Fruit fly (Drosophila melanogaster) whole organism, adult: Measurements from ENCODE around the gene salr.

Experiments
- CG12768 ChIP-seq: fragments of 200-800 bp; sonication (Bioruptor generic); optimal IDR thresholded peaks from 2 replicates; lab custom pipeline; 2017; ENCODE audit warnings: missing biosample characterization, missing genetic modification characterization, mild to moderate bottlenecking, moderate library complexity, missing genetic modification reagents
- CG5204 ChIP-seq: fragments of 200-800 bp; sonication (Bioruptor generic); optimal IDR thresholded peaks from 2 replicates; lab custom pipeline; 2016; ENCODE audit warnings: missing biosample characterization, missing genetic modification characterization
- CG7045 ChIP-seq: fragments of 200-800 bp; sonication (Bioruptor generic); optimal IDR thresholded peaks from 2 replicates; lab custom pipeline; 2017; ENCODE audit warnings: missing biosample characterization, mild to moderate bottlenecking, missing genetic modification characterization
- Clk ChIP-seq: fragments of 200-800 bp; sonication (Bioruptor generic); optimal IDR thresholded peaks from 2 replicates; lab custom pipeline; 2017; ENCODE audit warnings: missing biosample characterization, missing genetic modification characterization
- Crg-1 ChIP-seq: fragments of 200-800 bp; sonication (Bioruptor generic); optimal IDR thresholded peaks from 2 replicates; lab custom pipeline; 2016; ENCODE audit warnings: missing biosample characterization, missing genetic modification characterization
- Hr96 ChIP-seq: fragments of 200-800 bp; sonication (Bioruptor generic); optimal IDR thresholded peaks from 2 replicates; lab custom pipeline; 2016; ENCODE audit warnings: missing biosample characterization, missing genetic modification characterization
- Mnt ChIP-seq: fragments of 200-800 bp; sonication (Bioruptor generic); optimal IDR thresholded peaks from 2 replicates; lab custom pipeline; 2016; ENCODE audit warnings: missing biosample characterization, mild to moderate bottlenecking, missing genetic modification characterization
- bab1 ChIP-seq: fragments of 200-800 bp; sonication (Bioruptor generic); optimal IDR thresholded peaks from 3 replicates; lab custom pipeline; 2019; ENCODE audit warnings: missing biosample characterization, mild to moderate bottlenecking, missing genetic modification characterization, moderate library complexity
- cic ChIP-seq: fragments of 200-800 bp; sonication (Bioruptor generic); optimal IDR thresholded peaks from 2 replicates; lab custom pipeline; 2017; ENCODE audit warnings: missing biosample characterization, mild to moderate bottlenecking, missing genetic modification characterization, moderate library complexity
- ovo ChIP-seq: fragments of 200-800 bp; sonication (Bioruptor generic); optimal IDR thresholded peaks from 2 replicates; lab custom pipeline; 2016; ENCODE audit warnings: missing biosample characterization, missing genetic modification characterization
- pad ChIP-seq: fragments of 200-800 bp; sonication (Bioruptor generic); optimal IDR thresholded peaks from 3 replicates; lab custom pipeline; 2017; ENCODE audit warnings: missing biosample characterization, missing genetic modification characterization, mild to moderate bottlenecking, moderate library complexity, missing genetic modification reagents
- toe ChIP-seq: fragments of 200-800 bp; sonication (Bioruptor generic); optimal IDR thresholded peaks from 2 replicates; lab custom pipeline; 2016; ENCODE audit warnings: missing biosample characterization, missing genetic modification characterization

DNA sequence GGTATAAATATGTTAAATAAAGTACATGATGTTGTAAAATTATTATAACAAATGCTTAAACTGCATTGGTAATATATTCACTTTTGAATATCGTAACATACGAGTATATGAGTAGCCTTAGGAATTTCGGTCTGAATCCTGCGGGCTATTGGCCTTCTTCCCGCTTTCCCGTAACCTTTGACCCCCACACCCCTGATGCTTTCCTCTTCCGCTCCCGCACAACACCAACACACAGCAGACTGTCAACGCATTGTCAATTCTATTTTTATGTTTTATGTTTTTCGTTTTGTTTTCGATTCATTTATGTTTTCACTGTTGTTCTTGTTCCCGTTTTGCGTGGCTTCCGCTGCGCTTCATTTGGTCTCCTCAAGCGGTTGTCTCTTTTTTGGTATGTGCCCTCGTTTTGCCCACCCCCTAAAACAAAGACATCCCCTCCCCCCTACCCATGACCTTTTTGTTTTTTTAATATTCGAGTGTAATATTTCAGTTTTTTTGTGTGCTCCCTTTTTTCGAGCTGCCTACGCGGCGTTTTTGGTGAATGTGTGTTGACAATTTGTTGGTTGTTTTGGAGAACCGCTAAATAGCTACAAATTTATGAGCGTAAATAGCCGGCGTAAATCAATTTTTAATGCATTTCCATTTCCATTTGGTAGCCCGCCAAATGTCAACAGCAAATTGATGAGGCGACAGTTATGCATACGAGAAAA is 11.5 kb upstream of the salr start:
- TF ChIP-seq bab1 (GFP tag; lab: Kevin White, UChicago) = no peak
- no peak for TF ChIP-seq Mnt (GFP tag; lab: Kevin White, UChicago)
- no peak for TF ChIP-seq Crg-1 (GFP tag; lab: Kevin White, UChicago)
- TF ChIP-seq CG7045 (GFP tag; lab: Kevin White, UChicago) = no peak
- TF ChIP-seq CG5204 (GFP tag; lab: Kevin White, UChicago) = no peak
- no peak for TF ChIP-seq toe (GFP tag; lab: Kevin White, UChicago)
- TF ChIP-seq ovo = no peak
- TF ChIP-seq Clk (GFP tag; lab: Kevin White, UChicago) = no peak
- TF ChIP-seq CG12768 (GFP tag; lab: Kevin White, UChicago) = no peak
- TF ChIP-seq Hr96 (GFP tag; lab: Kevin White, UChicago) = no peak
- TF ChIP-seq cic (GFP tag; lab: Kevin White, UChicago) = no peak
- TF ChIP-seq pad (GFP tag; lab: Kevin White, UChicago) = no peak
